Worm (Caenorhabditis elegans) whole organism, L4 larva: ENCODE data around the gene mig-32.
A peak's percentile ranks its signal among the peaks of the same experiment; 100 is the strongest.

Experiments used
- D1046.2 ChIP-seq: fragments of 200-800 bp; sonication (Bioruptor generic); IDR thresholded peaks from 2 replicates; pipeline ENCODE4 v1.3.6; 2022; ENCODE audit warnings: missing genetic modification characterization, missing compliant biosample characterization
- F10B5.3 ChIP-seq: sonication (generic microtip); optimal IDR thresholded peaks from 2 replicates; lab custom pipeline; 2016; ENCODE audit warnings: mild to moderate bottlenecking, missing genetic modification characterization, missing compliant biosample characterization
- R02D3.7 ChIP-seq: fragments of 150-350 bp; sonication (generic microtip); optimal IDR thresholded peaks from 3 replicates; lab custom pipeline; 2014; ENCODE audit warnings: missing biosample characterization, missing genetic modification characterization
- Y75B8A.6 ChIP-seq: fragments of 200-800 bp; sonication (Bioruptor generic); IDR thresholded peaks from 2 replicates; pipeline ENCODE4 v1.3.6; 2022; ENCODE audit warnings: missing genetic modification reagents, missing genetic modification characterization, missing compliant biosample characterization
- ZK337.2 ChIP-seq: fragments of 200-800 bp; sonication (Bioruptor generic); IDR thresholded peaks from 2 replicates; pipeline ENCODE4 v1.3.6; 2022; ENCODE audit warnings: missing genetic modification reagents, missing genetic modification characterization, missing compliant biosample characterization
- ZK546.5 ChIP-seq, 2 experiments: sonication (generic microtip); optimal IDR thresholded peaks; 2 replicates each; lab custom pipeline; 2017; ENCODE audit warnings: missing biosample characterization in 2 of 2, missing genetic modification characterization in 2 of 2
- aha-1 ChIP-seq: fragments of 150-350 bp; peaks from one replicate; lab custom pipeline; 2014; ENCODE audit warnings: missing biosample characterization, missing genetic modification characterization
- ceh-20 ChIP-seq: fragments of 200-800 bp; sonication (Bioruptor generic); IDR thresholded peaks from 2 replicates; pipeline ENCODE4 v1.3.6; 2022; ENCODE audit warnings: missing genetic modification reagents, missing genetic modification characterization, missing compliant biosample characterization
- ceh-32 ChIP-seq: sonication (generic microtip); optimal IDR thresholded peaks from 2 replicates; lab custom pipeline; 2016; ENCODE audit warnings: mild to moderate bottlenecking, missing genetic modification characterization, missing compliant biosample characterization; ENCODE audit not compliant: poor library complexity
- ceh-44 ChIP-seq: fragments of 200-800 bp; sonication (Bioruptor generic); IDR thresholded peaks from 2 replicates; pipeline ENCODE4 v1.3.6; 2022; ENCODE audit warnings: missing genetic modification reagents, missing genetic modification characterization, missing compliant biosample characterization
- dmd-6 ChIP-seq: fragments of 200-800 bp; sonication (Bioruptor generic); IDR thresholded peaks from 2 replicates; pipeline ENCODE4 v1.3.6; 2022; ENCODE audit warnings: missing genetic modification reagents, missing genetic modification characterization, missing compliant biosample characterization
- dmd-8 ChIP-seq: fragments of 200-800 bp; sonication (Bioruptor generic); IDR thresholded peaks from 2 replicates; pipeline ENCODE4 v1.3.6; 2022; ENCODE audit warnings: missing genetic modification characterization, missing compliant biosample characterization
- dmd-9 ChIP-seq: fragments of 200-800 bp; sonication (Bioruptor generic); IDR thresholded peaks from 2 replicates; pipeline ENCODE4 v1.3.6; 2022; ENCODE audit warnings: missing genetic modification reagents, missing genetic modification characterization, missing compliant biosample characterization
- dve-1 ChIP-seq: sonication (generic microtip); optimal IDR thresholded peaks from 2 replicates; lab custom pipeline; 2017; ENCODE audit warnings: antibody characterized with exemption, mild to moderate bottlenecking, missing genetic modification characterization, missing compliant biosample characterization; ENCODE audit not compliant: insufficient read depth
- gei-8 ChIP-seq: fragments of 200-800 bp; sonication (Bioruptor generic); optimal IDR thresholded peaks from 2 replicates; lab custom pipeline; 2018; ENCODE audit warnings: mild to moderate bottlenecking, missing genetic modification characterization, missing compliant biosample characterization
- hlh-11 ChIP-seq: fragments of 200-800 bp; sonication (Bioruptor generic); optimal IDR thresholded peaks from 2 replicates; lab custom pipeline; 2018; ENCODE audit warnings: mild to moderate bottlenecking, missing genetic modification characterization, missing compliant biosample characterization
- hlh-30 ChIP-seq: sonication (generic microtip); optimal IDR thresholded peaks from 2 replicates; lab custom pipeline; 2017; ENCODE audit warnings: antibody characterized with exemption, mild to moderate bottlenecking, missing genetic modification characterization, missing compliant biosample characterization; ENCODE audit not compliant: insufficient read depth
- lin-15B ChIP-seq: fragments of 150-350 bp; sonication (generic microtip); optimal IDR thresholded peaks from 3 replicates; lab custom pipeline; 2014; ENCODE audit warnings: missing biosample characterization, missing genetic modification characterization
- lsy-2 ChIP-seq, 2 experiments: fragments of 150-350 bp in 1 of 2; sonication (generic microtip) in 1 of 2; optimal IDR thresholded peaks; 2 replicates each; lab custom pipeline; 2014 to 2017; ENCODE audit warnings: missing biosample characterization in 2 of 2, missing genetic modification characterization in 2 of 2
- madf-5 ChIP-seq, 2 experiments: fragments of 200-800 bp; sonication (Bioruptor generic); IDR thresholded peaks; 2 replicates each; pipeline ENCODE4 v1.3.6; 2022; ENCODE audit warnings: missing compliant biosample characterization in 2 of 2, missing genetic modification characterization in 2 of 2
- mdl-1 ChIP-seq, 2 experiments: fragments of 150-350 bp in 1 of 2; sonication (generic microtip) in 1 of 2; optimal IDR thresholded peaks; 2 replicates each; lab custom pipeline; 2014 to 2017; ENCODE audit warnings: missing biosample characterization in 2 of 2, missing genetic modification characterization in 2 of 2
- mxl-3 ChIP-seq: fragments of 200-800 bp; sonication (Bioruptor generic); optimal IDR thresholded peaks from 2 replicates; lab custom pipeline; 2018; ENCODE audit warnings: mild to moderate bottlenecking, missing genetic modification characterization, missing compliant biosample characterization
- nhr-102 ChIP-seq: sonication (generic microtip); optimal IDR thresholded peaks from 2 replicates; lab custom pipeline; 2016; ENCODE audit warnings: mild to moderate bottlenecking, missing genetic modification characterization, moderate library complexity, missing compliant biosample characterization
- nhr-111 ChIP-seq: fragments of 200-800 bp; sonication (Bioruptor generic); optimal IDR thresholded peaks from 2 replicates; lab custom pipeline; 2018; ENCODE audit warnings: mild to moderate bottlenecking, missing genetic modification characterization, missing compliant biosample characterization
- nhr-237 ChIP-seq: sonication (generic microtip); optimal IDR thresholded peaks from 2 replicates; lab custom pipeline; 2017; ENCODE audit warnings: missing biosample characterization, missing genetic modification characterization
- nhr-28 ChIP-seq: fragments of 150-350 bp; optimal IDR thresholded peaks from 2 replicates; lab custom pipeline; 2014; ENCODE audit warnings: missing biosample characterization, missing genetic modification characterization
- nhr-42 ChIP-seq: fragments of 200-800 bp; sonication (Bioruptor generic); IDR thresholded peaks from 2 replicates; pipeline ENCODE4 v1.3.6; 2022; ENCODE audit warnings: missing genetic modification characterization, missing compliant biosample characterization
- nhr-6 ChIP-seq: fragments of 150-350 bp; optimal IDR thresholded peaks from 2 replicates; lab custom pipeline; 2014; ENCODE audit warnings: missing biosample characterization, missing genetic modification characterization
- pha-4 ChIP-seq, 2 experiments: fragments of 150-350 bp in 1 of 2; fragments of 200-800 bp in 1 of 2; sonication (Bioruptor generic) in 1 of 2; IDR thresholded peaks in 1 of 2; optimal IDR thresholded peaks in 1 of 2; 2 replicates each; pipeline versions ENCODE4 v1.3.6 to Lab custom; 2014 to 2022; ENCODE audit warnings: missing genetic modification characterization in 2 of 2, missing genetic modification reagents in 2 of 2, missing biosample characterization in 1 of 2, missing compliant biosample characterization in 1 of 2
- php-3 ChIP-seq: fragments of 200-800 bp; sonication (Bioruptor generic); IDR thresholded peaks from 2 replicates; pipeline ENCODE4 v1.3.6; 2022; ENCODE audit warnings: missing genetic modification reagents, missing genetic modification characterization, missing compliant biosample characterization
- unc-39 ChIP-seq: sonication (generic microtip); optimal IDR thresholded peaks from 2 replicates; lab custom pipeline; 2017; ENCODE audit warnings: missing biosample characterization, missing genetic modification characterization
- unc-62 ChIP-seq, 3 experiments: fragments of 150-350 bp in 1 of 3; sonication (generic microtip); optimal IDR thresholded peaks in 2 of 3; peaks in 1 of 3; 1 replicate in 1 of 3; 2 replicates in 2 of 3; lab custom pipeline; 2014 to 2017; ENCODE audit warnings: missing biosample characterization in 3 of 3, missing genetic modification characterization in 3 of 3, missing genetic modification reagents in 3 of 3, missing genotype in 1 of 3
- zfp-2 ChIP-seq: sonication (generic microtip); optimal IDR thresholded peaks from 2 replicates; lab custom pipeline; 2016; ENCODE audit warnings: mild to moderate bottlenecking, missing genetic modification characterization, missing compliant biosample characterization
- zip-11 ChIP-seq: fragments of 200-800 bp; sonication (Bioruptor generic); IDR thresholded peaks from 2 replicates; pipeline ENCODE4 v1.3.6; 2022; ENCODE audit warnings: missing genetic modification characterization, missing compliant biosample characterization
- zip-2 ChIP-seq: fragments of 150-350 bp; optimal IDR thresholded peaks from 2 replicates; lab custom pipeline; 2014; ENCODE audit warnings: missing biosample characterization, missing genetic modification characterization
- ztf-7 ChIP-seq: fragments of 150-350 bp; optimal IDR thresholded peaks from 2 replicates; lab custom pipeline; 2014; ENCODE audit warnings: missing biosample characterization, missing genetic modification characterization

Gene mig-32

ce11 chrIV:12086498-12086897 lies 5.5 kb downstream of the mig-32 start (continued):
- TF ChIP-seq hlh-30 (tag; lab: Kevin White, UChicago) (peak; percentile 88), dmd-9 (GFP tag; lab: Robert Waterston, UW) (peak; percentile 68; the same call in 1 of the 2 replicates), D1046.2 (GFP tag; lab: Robert Waterston, UW) (peak; percentile 92), mdl-1 (tag; optimal IDR thresholded peaks at IDR 0.05; lab: Kevin White, UChicago) (peak in 1 of 2 experiments; percentile 43), nhr-237 (peak; percentile 17), lsy-2 (tag; optimal IDR thresholded peaks at IDR 0.05; lab: Kevin White, UChicago) (peak in 1 of 2 experiments; percentile 61), nhr-28 (tag; lab: Kevin White, UChicago) (no peak), dmd-8 (GFP tag; lab: Robert Waterston, UW) (peak; percentile 92), hlh-11 (tag; lab: Kevin White, UChicago) (peak; percentile 70), ceh-32 (no peak), php-3 (GFP tag; lab: Robert Waterston, UW) (peak; percentile 75), ZK546.5 (tag; optimal IDR thresholded peaks at IDR 0.05; lab: Kevin White, UChicago) (no peak), nhr-102 (tag; lab: Kevin White, UChicago) (peak; percentile 84), nhr-42 (GFP tag; lab: Robert Waterston, UW) (peak; percentile 76; the same call in 1 of the 2 replicates), zip-2 (peak; percentile 70), nhr-6 (tag; lab: Kevin White, UChicago) (peak; percentile 91), nhr-111 (GFP tag; lab: Kevin White, UChicago) (peak; percentile 81), madf-5 (GFP tag; IDR thresholded peaks at IDR 0.05; lab: Robert Waterston, UW) (peak; percentile 47 to 91; a peak in 2 of 4 replicates), dmd-6 (peak; percentile 66), lin-15B (tag; lab: Kevin White, UChicago) (no peak), zip-11 (peak; percentile 67; the same call in 1 of the 2 replicates), Y75B8A.6 (GFP tag; lab: Robert Waterston, UW) (0 out of 2 replicates have a peak, but pooled peaks have one; percentile 27), unc-39 (no peak), R02D3.7 (tag; lab: Kevin White, UChicago) (no peak), ztf-7 (tag; lab: Kevin White, UChicago) (peak; percentile 88), mxl-3 (GFP tag; lab: Kevin White, UChicago) (peak; percentile 84)

ce11 chrIV:12085120-12085519 lies 6.9 kb downstream of the mig-32 start, which contains the start of gene rbm-34:
rbm-34 (plus strand) TSS chrIV:12085420.
- TF ChIP-seq dve-1 (tag; lab: Kevin White, UChicago) (no peak), F10B5.3 (tag; lab: Kevin White, UChicago) (no peak), pha-4 (GFP tag; IDR thresholded peaks at IDR 0.05; lab: Robert Waterston, UW) (0 out of 2 replicates have a peak, but pooled peaks have one; percentile 41), pha-4 (tag; optimal IDR thresholded peaks at IDR 0.05; lab: Kevin White, UChicago) (no peak), ceh-20 (no peak), gei-8 (GFP tag; lab: Kevin White, UChicago) (no peak)

ce11 chrIV:12084587-12084986 lies 7.4 kb downstream of the mig-32 start:
- no peak for TF ChIP-seq ZK337.2 (GFP tag; lab: Robert Waterston, UW)
- TF ChIP-seq ceh-44 (GFP tag; lab: Robert Waterston, UW): no peak
- TF ChIP-seq unc-62 (GFP tag; optimal IDR thresholded peaks at IDR 0.05 in 1 of 2; lab: Kevin White, UChicago): peak in 1 of 2 experiments; percentile 92
- TF ChIP-seq unc-62 (tag; optimal IDR thresholded peaks at IDR 0.05; lab: Kevin White, UChicago): no peak
- TF ChIP-seq aha-1 (tag; lab: Kevin White, UChicago): no peak
- no peak for TF ChIP-seq ZK546.5 (tag; optimal IDR thresholded peaks at IDR 0.05; lab: Kevin White, UChicago)
- no peak for TF ChIP-seq zfp-2
